Fruit fly (Drosophila melanogaster) S2 (cell line): Measurements from ENCODE around the gene CG43147.

Source experiments
- CG8478 ChIP-seq: fragments of >200 bp; optimal IDR thresholded peaks from 2 replicates; lab custom pipeline; 2018
- CTCF ChIP-seq, 2 experiments: fragments of >200 bp; optimal IDR thresholded peaks; 2 replicates each; lab custom pipeline; 2018

Gene CG43147

DNA sequence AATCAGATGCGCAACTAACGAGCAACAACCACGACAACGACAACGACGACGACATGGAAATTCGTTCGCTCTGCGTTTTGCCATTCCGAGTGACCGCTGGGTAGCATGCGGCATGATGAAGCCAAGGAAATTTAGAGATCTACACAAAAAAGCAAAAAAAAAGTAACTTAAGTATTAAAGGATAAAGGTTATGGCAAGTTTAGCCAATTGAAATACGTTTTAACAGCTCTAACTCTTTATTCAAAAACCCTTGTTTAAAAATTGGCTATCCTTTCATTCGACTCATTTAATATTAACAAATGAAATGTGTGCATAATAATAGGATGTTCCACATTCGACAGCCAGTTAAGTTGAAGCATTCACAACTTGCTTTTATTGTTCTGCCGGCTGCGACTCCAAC, 36.2 kb downstream of the CG43147 start:
- TF ChIP-seq CTCF (optimal IDR thresholded peaks at IDR 0.05; lab: Kevin White, UChicago): no peak
- TF ChIP-seq CG8478: no peak

- no peak for TF ChIP-seq CG8478
- no peak for TF ChIP-seq CTCF (optimal IDR thresholded peaks at IDR 0.05; lab: Kevin White, UChicago)
Observed at dm6 chr3L:13262250-13262649, 37.7 kb downstream of the CG43147 start.

DNA sequence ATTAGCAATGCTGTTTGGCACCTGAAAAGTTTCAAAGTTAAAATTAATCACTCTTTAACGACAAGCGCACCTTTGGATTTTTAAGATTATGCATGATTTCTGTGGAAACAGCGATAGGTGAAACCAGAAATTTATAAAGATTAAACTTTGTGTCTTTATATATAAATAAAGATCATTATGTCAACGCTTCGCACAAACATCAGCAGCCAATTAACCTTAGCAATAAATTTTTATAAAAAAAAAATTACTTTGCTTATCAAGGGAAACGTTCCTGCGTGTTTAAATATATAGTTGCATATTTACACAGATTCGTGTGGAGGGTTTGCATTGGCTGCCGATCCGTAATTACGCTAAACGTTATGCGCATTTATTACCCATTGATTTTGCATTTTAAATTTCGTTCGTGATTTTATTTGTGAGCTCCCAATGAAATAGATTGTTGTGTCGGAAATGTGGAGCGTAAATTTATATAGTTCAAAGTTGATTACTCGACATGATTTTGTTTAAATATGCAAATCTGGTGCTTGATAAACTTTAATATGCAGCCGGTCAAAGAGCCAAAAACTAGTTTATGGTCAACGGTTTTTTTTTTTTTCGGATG, 39.1 kb downstream of the CG43147 start:
- TF ChIP-seq CTCF (optimal IDR thresholded peaks at IDR 0.05; lab: Kevin White, UChicago) (no peak), CG8478 (no peak)

DNA sequence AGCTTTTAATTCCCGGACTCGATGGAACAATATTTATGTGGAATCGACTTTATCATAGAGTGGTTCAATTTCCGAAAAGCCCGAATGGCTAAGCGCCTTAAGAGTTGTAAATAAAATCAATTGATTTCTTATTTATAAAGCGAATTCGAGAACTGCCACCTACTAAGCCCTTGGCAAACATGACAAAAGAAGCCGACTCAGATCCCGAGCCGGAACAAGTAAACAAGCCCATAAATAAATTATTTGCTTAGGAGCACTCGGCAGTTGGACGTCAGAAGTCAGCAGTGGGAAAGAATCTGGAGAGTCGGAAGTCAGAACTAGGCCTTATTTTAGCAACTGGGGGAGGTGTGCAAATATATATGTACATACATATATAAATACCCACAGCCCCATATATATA, 40.3 kb downstream of the CG43147 start:
- no peak for TF ChIP-seq CG8478

DNA sequence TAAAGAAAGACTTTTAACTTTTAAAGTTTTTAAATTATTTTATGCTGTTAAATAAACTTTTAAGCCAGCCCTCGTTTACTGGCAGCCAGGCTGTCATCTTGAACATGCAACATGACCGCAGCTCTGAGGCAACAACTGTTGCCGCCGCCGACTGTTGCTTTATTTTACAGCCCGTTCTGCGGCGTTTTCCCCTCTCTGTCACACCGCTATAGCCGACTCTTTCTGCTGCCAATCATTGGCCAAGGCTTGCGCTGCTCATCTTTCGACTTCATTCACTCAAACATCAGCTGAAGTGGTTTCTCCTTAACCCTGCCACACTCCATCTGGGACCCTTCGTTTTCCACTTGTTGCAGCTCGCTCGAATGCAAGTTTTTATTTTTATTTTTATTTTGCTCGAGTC, 43.8 kb downstream of the CG43147 start:
- no peak for TF ChIP-seq CG8478
- no peak for TF ChIP-seq CTCF (optimal IDR thresholded peaks at IDR 0.05; lab: Kevin White, UChicago)

- no peak for TF ChIP-seq CG8478
Observed at dm6 chr3L:13255393-13256078, 44.4 kb downstream of the CG43147 start.

DNA sequence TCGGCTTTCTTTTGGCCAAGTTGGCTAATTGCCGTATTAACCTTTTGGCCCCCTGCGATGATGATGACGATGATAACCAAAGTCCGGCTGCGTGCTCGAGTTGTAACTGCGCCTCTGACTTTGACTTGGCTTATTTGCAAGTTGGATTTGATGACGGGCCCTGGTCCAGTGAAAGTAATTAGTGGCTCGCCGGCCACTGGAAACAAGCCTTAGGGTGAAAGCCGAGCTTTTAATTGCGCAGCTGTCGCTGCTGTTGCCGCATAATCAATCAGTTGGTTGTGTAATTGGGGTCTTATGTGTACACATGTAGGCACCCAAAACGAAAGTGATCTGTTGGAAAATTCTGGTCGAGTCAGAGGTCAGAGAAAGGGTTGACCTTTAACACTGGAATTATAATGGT, 45.7 kb downstream of the CG43147 start:
- TF ChIP-seq CG8478: no peak
- TF ChIP-seq CTCF (optimal IDR thresholded peaks at IDR 0.05; lab: Kevin White, UChicago): no peak

dm6 chr3L:13252952-13253478, 46.9 kb downstream of the CG43147 start:
- TF ChIP-seq CG8478 (no peak), CTCF (optimal IDR thresholded peaks at IDR 0.05; lab: Kevin White, UChicago) (no peak)

- TF ChIP-seq CTCF (optimal IDR thresholded peaks at IDR 0.05; lab: Kevin White, UChicago) (no peak), CG8478 (no peak)
Observed at dm6 chr3L:13251786-13252185, 48.2 kb downstream of the CG43147 start.

dm6 chr3L:13250071-13250470, 49.9 kb downstream of the CG43147 start:
- TF ChIP-seq CTCF (optimal IDR thresholded peaks at IDR 0.05; lab: Kevin White, UChicago) (no peak), CG8478 (no peak)
